Worm (Caenorhabditis elegans): ENCODE measurements around the gene hsp-43.

The hsp-43 gene

ce11 chrX:6230669-6231068 lies 4.7 kb downstream of the hsp-43 start, which contains the start of gene lite-1:
Gene lite-1 (minus strand): TSS chrX:6230769.
- TF ChIP-seq ztf-4 (tag; optimal IDR thresholded peaks at IDR 0.05) (no peak), pqm-1 (tag; optimal IDR thresholded peaks at IDR 0.05) (no peak), nfya-1 (tag; optimal IDR thresholded peaks at IDR 0.05; ENCODE audit: insufficient read depth) (no peak), ceh-9 (tag; optimal IDR thresholded peaks at IDR 0.05) (no peak), jun-1 (tag; optimal IDR thresholded peaks at IDR 0.05) (no peak), ceh-28 (tag; optimal IDR thresholded peaks at IDR 0.05) (no peak), tbx-2 (tag; optimal IDR thresholded peaks at IDR 0.05) (no peak), fos-1 (tag; optimal IDR thresholded peaks at IDR 0.05) (no peak), ztf-11 (tag; optimal IDR thresholded peaks at IDR 0.05) (no peak), snpc-4 (tag; optimal IDR thresholded peaks at IDR 0.05) (no peak), sea-2 (GFP tag; optimal IDR thresholded peaks at IDR 0.05) (no peak), nhr-23 (tag; optimal IDR thresholded peaks at IDR 0.05) (no peak), lin-15B (tag; optimal IDR thresholded peaks at IDR 0.05) (no peak), eor-1 (tag; optimal IDR thresholded peaks at IDR 0.05) (no peak), nhr-28 (tag; optimal IDR thresholded peaks at IDR 0.05) (no peak), nhr-67 (tag; optimal IDR thresholded peaks at IDR 0.05) (no peak), lsy-12 (tag; optimal IDR thresholded peaks at IDR 0.05) (no peak), mml-1 (tag; optimal IDR thresholded peaks at IDR 0.05) (no peak), elt-2 (tag; optimal IDR thresholded peaks at IDR 0.05) (no peak)

DNA sequence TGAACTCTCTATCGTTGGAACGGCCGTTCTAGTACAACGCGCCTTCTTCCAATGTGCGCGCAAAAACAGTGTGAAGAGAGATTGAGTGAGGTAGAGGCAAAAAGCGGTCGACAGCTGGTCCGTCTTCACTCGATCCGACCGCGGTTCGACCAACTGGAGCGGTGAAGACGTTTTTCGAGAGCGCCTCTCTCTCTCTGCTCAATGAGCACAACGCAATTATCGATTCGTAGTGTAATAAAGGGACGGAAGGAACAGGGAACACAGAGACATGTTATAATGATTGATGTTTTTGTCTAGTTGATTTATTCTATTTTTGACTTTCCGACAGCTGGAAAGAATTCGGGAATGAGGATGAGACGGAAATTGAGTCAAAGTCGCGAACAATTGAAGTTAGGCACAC lies 10.5 kb downstream of the hsp-43 start:
- TF ChIP-seq lin-39 (tag; optimal IDR thresholded peaks at IDR 0.05) (peak; percentile 6), nhr-23 (tag; optimal IDR thresholded peaks at IDR 0.05) (no peak)

DNA sequence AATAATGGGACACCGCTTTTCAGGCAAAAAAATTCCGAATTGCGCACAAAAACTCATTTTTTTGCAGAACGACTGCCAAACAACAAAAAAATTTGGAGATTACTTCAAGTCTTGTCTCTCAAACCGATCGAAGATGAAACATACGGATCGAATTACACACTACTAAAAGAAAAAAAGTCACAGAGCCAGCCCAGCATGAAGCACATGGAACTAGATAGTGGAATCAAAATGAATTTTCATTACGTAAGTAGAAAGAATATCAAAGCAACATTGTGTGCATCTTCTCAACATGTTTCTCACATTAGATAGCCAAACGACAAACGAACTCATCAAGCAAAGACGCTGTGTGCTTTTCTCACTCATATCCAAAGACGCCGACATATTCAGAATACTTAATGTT lies 14.2 kb downstream of the hsp-43 start:
- no peak for TF ChIP-seq nhr-23 (tag; optimal IDR thresholded peaks at IDR 0.05)
- TF ChIP-seq lsy-12 (tag; optimal IDR thresholded peaks at IDR 0.05), result no peak
- TF ChIP-seq ceh-82 (tag; optimal IDR thresholded peaks at IDR 0.05), result no peak
- no peak for TF ChIP-seq sea-2 (GFP tag; optimal IDR thresholded peaks at IDR 0.05)
- no peak for TF ChIP-seq nhr-67 (tag; optimal IDR thresholded peaks at IDR 0.05)
- TF ChIP-seq snpc-4 (tag; optimal IDR thresholded peaks at IDR 0.05), result no peak
- TF ChIP-seq nhr-12 (tag; optimal IDR thresholded peaks at IDR 0.05), result no peak
- no peak for TF ChIP-seq ceh-16 (tag; optimal IDR thresholded peaks at IDR 0.05)
- no peak for TF ChIP-seq hmg-11 (tag; optimal IDR thresholded peaks at IDR 0.05)
- no peak for TF ChIP-seq nhr-43 (tag; optimal IDR thresholded peaks at IDR 0.05; ENCODE audit: poor library complexity, severe bottlenecking)
- TF ChIP-seq elt-1 (tag; optimal IDR thresholded peaks at IDR 0.05), result no peak
- TF ChIP-seq ztf-4 (tag; optimal IDR thresholded peaks at IDR 0.05), result no peak
- no peak for TF ChIP-seq daf-12 (tag; optimal IDR thresholded peaks at IDR 0.05)
- no peak for TF ChIP-seq egl-27 (tag; optimal IDR thresholded peaks at IDR 0.05)
- TF ChIP-seq nfya-1 (tag; optimal IDR thresholded peaks at IDR 0.05; ENCODE audit: insufficient read depth), result no peak
- no peak for TF ChIP-seq mml-1 (tag; optimal IDR thresholded peaks at IDR 0.05)
- no peak for TF ChIP-seq lin-15B (tag; optimal IDR thresholded peaks at IDR 0.05)
- no peak for TF ChIP-seq aly-2 (tag; optimal IDR thresholded peaks at IDR 0.05)

ce11 chrX:6219892-6220291 lies 15.5 kb downstream of the hsp-43 start:
- TF ChIP-seq nhr-237 (tag; optimal IDR thresholded peaks at IDR 0.05) (no peak), nhr-11 (tag; optimal IDR thresholded peaks at IDR 0.05) (no peak), ceh-82 (tag; optimal IDR thresholded peaks at IDR 0.05) (no peak), fkh-10 (GFP tag; optimal IDR thresholded peaks at IDR 0.05) (no peak), elt-3 (tag; optimal IDR thresholded peaks at IDR 0.05) (no peak), nhr-76 (tag; optimal IDR thresholded peaks at IDR 0.05) (no peak), ZK546.5 (tag; optimal IDR thresholded peaks at IDR 0.05) (no peak), nhr-23 (tag; optimal IDR thresholded peaks at IDR 0.05) (no peak), aly-2 (tag; optimal IDR thresholded peaks at IDR 0.05) (no peak), ceh-9 (tag; optimal IDR thresholded peaks at IDR 0.05) (no peak), sea-2 (GFP tag; optimal IDR thresholded peaks at IDR 0.05) (no peak), nhr-67 (tag; optimal IDR thresholded peaks at IDR 0.05) (no peak), ama-1 (optimal IDR thresholded peaks at IDR 0.05) (no peak), lin-15B (tag; optimal IDR thresholded peaks at IDR 0.05) (no peak), daf-12 (tag; optimal IDR thresholded peaks at IDR 0.05) (no peak), tbx-2 (tag; optimal IDR thresholded peaks at IDR 0.05) (peak; percentile 7), egl-27 (tag; optimal IDR thresholded peaks at IDR 0.05) (peak; percentile 33), jun-1 (tag; optimal IDR thresholded peaks at IDR 0.05) (peak; percentile 53), nfya-1 (tag; optimal IDR thresholded peaks at IDR 0.05; ENCODE audit: insufficient read depth) (peak; percentile 39), egl-5 (tag; optimal IDR thresholded peaks at IDR 0.05) (peak; percentile 38), R02D3.7 (tag; optimal IDR thresholded peaks at IDR 0.05) (peak; percentile 12), skn-1 (tag; optimal IDR thresholded peaks at IDR 0.05) (peak; percentile 15), nhr-43 (tag; optimal IDR thresholded peaks at IDR 0.05; ENCODE audit: poor library complexity, severe bottlenecking) (peak; percentile 34), ztf-11 (tag; optimal IDR thresholded peaks at IDR 0.05) (no peak), ceh-28 (tag; optimal IDR thresholded peaks at IDR 0.05) (no peak), pqm-1 (tag; optimal IDR thresholded peaks at IDR 0.05) (no peak), nhr-25 (tag; optimal IDR thresholded peaks at IDR 0.05) (peak; percentile 53), hmg-11 (tag; optimal IDR thresholded peaks at IDR 0.05) (peak; percentile 52), elt-1 (tag; optimal IDR thresholded peaks at IDR 0.05) (no peak), eor-1 (tag; optimal IDR thresholded peaks at IDR 0.05) (no peak), snpc-4 (tag; optimal IDR thresholded peaks at IDR 0.05) (no peak), nhr-12 (tag; optimal IDR thresholded peaks at IDR 0.05) (no peak), lin-39 (tag; optimal IDR thresholded peaks at IDR 0.05) (peak; percentile 57), pha-4 (tag; optimal IDR thresholded peaks at IDR 0.05) (peak; percentile 50), ztf-4 (tag; optimal IDR thresholded peaks at IDR 0.05) (no peak), elt-2 (tag; optimal IDR thresholded peaks at IDR 0.05) (peak; percentile 35)
